Worm (Caenorhabditis elegans) whole organism, early embryonic: Measurements from ENCODE around the gene str-35.
A peak's percentile ranks its signal among the peaks of the same experiment; 100 is the strongest.

Experiments
- B0310.2 ChIP-seq: sonication (generic microtip); optimal IDR thresholded peaks from 2 replicates; lab custom pipeline; 2016; ENCODE audit warnings: mild to moderate bottlenecking, missing genetic modification characterization, missing compliant biosample characterization
- F13C5.2 ChIP-seq: sonication (generic microtip); optimal IDR thresholded peaks from 2 replicates; lab custom pipeline; 2017; ENCODE audit warnings: mild to moderate bottlenecking, missing genetic modification characterization, inconsistent platforms, missing compliant biosample characterization
- aly-1 ChIP-seq: sonication (generic microtip); optimal IDR thresholded peaks from 2 replicates; lab custom pipeline; 2016; ENCODE audit warnings: missing genetic modification characterization, missing compliant biosample characterization
- ama-1 ChIP-seq: fragments of 150-350 bp; optimal IDR thresholded peaks from 2 replicates; lab custom pipeline; 2014
- ceh-13 ChIP-seq: fragments of 200-800 bp; sonication (Bioruptor generic); optimal IDR thresholded peaks from 2 replicates; lab custom pipeline; 2018; ENCODE audit warnings: mild to moderate bottlenecking, missing genetic modification characterization, missing compliant biosample characterization
- ceh-36 ChIP-seq: sonication (generic microtip); optimal IDR thresholded peaks from 2 replicates; lab custom pipeline; 2016; ENCODE audit warnings: missing genetic modification characterization, inconsistent platforms, missing compliant biosample characterization
- ets-7 ChIP-seq: sonication (generic microtip); optimal IDR thresholded peaks from 2 replicates; lab custom pipeline; 2016; ENCODE audit warnings: missing genotype, missing genetic modification characterization, missing compliant biosample characterization
- flt-1 ChIP-seq: fragments of 200-800 bp; sonication (Bioruptor generic); IDR thresholded peaks from 2 replicates; pipeline ENCODE4 v1.3.6; 2022; ENCODE audit warnings: missing genetic modification characterization, missing compliant biosample characterization
- hmbx-1 ChIP-seq: sonication (generic microtip); optimal IDR thresholded peaks from 2 replicates; lab custom pipeline; 2016; ENCODE audit warnings: mild to moderate bottlenecking, missing genetic modification characterization, missing compliant biosample characterization
- hmg-4 ChIP-seq: fragments of 200-800 bp; sonication (Bioruptor generic); optimal IDR thresholded peaks from 2 replicates; lab custom pipeline; 2018; ENCODE audit warnings: mild to moderate bottlenecking, missing genetic modification characterization, missing compliant biosample characterization
- hnd-1 ChIP-seq: sonication (generic microtip); optimal IDR thresholded peaks from 2 replicates; lab custom pipeline; 2016; ENCODE audit warnings: missing genetic modification characterization, missing compliant biosample characterization
- pes-1 ChIP-seq: fragments of 200-800 bp; sonication (Bioruptor generic); IDR thresholded peaks from 2 replicates; pipeline ENCODE4 v1.3.6; 2022; ENCODE audit warnings: missing genetic modification reagents, missing genetic modification characterization, missing compliant biosample characterization
- scrt-1 ChIP-seq: fragments of 200-800 bp; sonication (Bioruptor generic); IDR thresholded peaks from 2 replicates; pipeline ENCODE4 v1.3.6; 2022; ENCODE audit warnings: missing genetic modification characterization, missing compliant biosample characterization
- sea-1 ChIP-seq: fragments of 200-800 bp; sonication (Bioruptor generic); conservative IDR thresholded peaks from 2 replicates; pipeline ENCODE4 v1.3.6; 2022; ENCODE audit warnings: missing genetic modification characterization, missing compliant biosample characterization
- tbx-11 ChIP-seq: fragments of 200-800 bp; sonication (Bioruptor generic); IDR thresholded peaks from 2 replicates; pipeline ENCODE4 v1.3.6; 2022; ENCODE audit warnings: missing genetic modification characterization, missing compliant biosample characterization
- tbx-37 ChIP-seq: fragments of 200-800 bp; sonication (Bioruptor generic); conservative IDR thresholded peaks from 2 replicates; pipeline ENCODE4 v1.3.6; 2022; ENCODE audit warnings: missing genetic modification reagents, missing genetic modification characterization, missing compliant biosample characterization
- tra-4 ChIP-seq: sonication (generic microtip); optimal IDR thresholded peaks from 2 replicates; lab custom pipeline; 2017; ENCODE audit warnings: missing genetic modification characterization, missing compliant biosample characterization

Gene str-35

DNA sequence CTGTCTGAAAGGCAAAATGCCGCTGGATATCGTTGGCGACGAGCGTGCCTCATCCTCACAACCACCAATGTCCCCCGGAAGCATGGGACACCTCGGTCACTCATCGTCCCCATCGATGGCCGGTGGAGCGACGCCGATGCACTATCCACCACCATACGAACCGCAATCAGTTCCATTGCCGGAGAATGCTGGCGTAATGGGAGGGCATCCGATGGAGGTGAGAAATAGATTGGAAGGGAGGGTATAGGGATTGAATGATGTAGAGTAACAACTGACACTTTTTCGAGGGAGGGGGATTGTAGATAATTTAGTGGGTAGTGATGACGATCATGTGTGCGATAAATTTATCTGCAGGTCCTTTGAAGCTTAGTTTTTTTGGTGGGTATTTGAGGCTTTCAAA lies 28.0 kb downstream of the str-35 start:
- TF ChIP-seq F13C5.2 (tag; lab: Kevin White, UChicago) (no peak), hmg-4 (GFP tag; lab: Kevin White, UChicago) (peak; percentile 12), sea-1 (no peak), hnd-1 (tag; lab: Kevin White, UChicago) (no peak), tbx-37 (no peak), tbx-11 (GFP tag; lab: Robert Waterston, UW) (no peak), tra-4 (tag; lab: Kevin White, UChicago) (no peak), B0310.2 (no peak)

- TF ChIP-seq aly-1 (tag; lab: Kevin White, UChicago) (no peak), hmg-4 (GFP tag; lab: Kevin White, UChicago) (no peak), hnd-1 (tag; lab: Kevin White, UChicago) (no peak), ceh-13 (no peak), tbx-11 (GFP tag; lab: Robert Waterston, UW) (no peak), pes-1 (GFP tag; lab: Robert Waterston, UW) (no peak), tbx-37 (no peak), flt-1 (GFP tag; lab: Robert Waterston, UW) (no peak)
These were observed 29.3 kb downstream of the str-35 start for ce11 chrV:4503868-4504365.

DNA sequence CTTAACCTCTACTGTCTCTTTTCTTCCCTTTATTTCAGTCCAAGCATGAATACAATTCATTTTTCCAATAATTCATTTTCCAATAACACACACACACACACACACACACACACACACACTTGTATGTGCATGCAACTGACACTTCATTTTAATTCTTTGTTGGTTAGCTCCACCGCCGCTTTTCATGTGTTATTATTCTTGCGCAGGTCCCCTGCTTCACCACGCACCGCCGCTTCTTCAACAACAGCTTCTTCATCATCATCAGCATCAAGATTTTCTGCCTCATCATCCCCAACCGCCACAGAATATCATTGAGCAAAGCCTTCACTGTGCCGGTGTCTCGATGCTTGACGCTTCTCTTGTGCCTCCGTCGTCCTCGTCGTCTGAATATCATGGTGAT lies 29.8 kb downstream of the str-35 start:
- TF ChIP-seq hnd-1 (tag; lab: Kevin White, UChicago): no peak
- no peak for TF ChIP-seq ets-7 (tag; lab: Kevin White, UChicago)
- no peak for TF ChIP-seq aly-1 (tag; lab: Kevin White, UChicago)
- TF ChIP-seq F13C5.2 (tag; lab: Kevin White, UChicago): no peak
- no peak for TF ChIP-seq ama-1
- TF ChIP-seq B0310.2: no peak
- TF ChIP-seq tbx-11 (GFP tag; lab: Robert Waterston, UW): no peak
- no peak for TF ChIP-seq tra-4 (tag; lab: Kevin White, UChicago)

DNA sequence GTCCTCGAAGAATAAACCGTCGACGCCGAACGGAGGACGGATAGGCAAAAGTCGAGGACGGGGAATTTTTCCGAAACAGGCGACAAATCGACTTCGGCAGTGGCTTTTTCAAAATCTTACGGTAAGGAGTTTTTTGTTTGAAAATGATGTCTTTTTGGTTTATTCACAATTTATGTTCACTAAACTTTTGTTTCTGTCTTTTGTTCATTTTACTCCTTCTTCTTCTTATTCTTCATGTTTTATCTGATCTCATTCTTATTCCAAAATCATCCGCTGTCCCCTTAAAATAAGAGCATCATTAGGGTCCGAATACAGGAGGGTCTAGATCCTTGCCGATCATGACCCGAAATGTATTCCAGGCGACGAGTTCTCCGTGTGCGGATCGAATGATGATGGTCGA lies 30.4 kb downstream of the str-35 start:
- TF ChIP-seq hnd-1 (tag; lab: Kevin White, UChicago): no peak
- TF ChIP-seq sea-1: no peak
- TF ChIP-seq scrt-1 (GFP tag; lab: Robert Waterston, UW): no peak
- TF ChIP-seq tbx-37: no peak
- TF ChIP-seq ets-7 (tag; lab: Kevin White, UChicago): no peak
- no peak for TF ChIP-seq flt-1 (GFP tag; lab: Robert Waterston, UW)
- no peak for TF ChIP-seq ceh-36 (tag; lab: Kevin White, UChicago)
- no peak for TF ChIP-seq hmg-4 (GFP tag; lab: Kevin White, UChicago)
- no peak for TF ChIP-seq aly-1 (tag; lab: Kevin White, UChicago)
- TF ChIP-seq B0310.2: no peak
- no peak for TF ChIP-seq hmbx-1 (tag; lab: Kevin White, UChicago)
- no peak for TF ChIP-seq ceh-13
- TF ChIP-seq tra-4 (tag; lab: Kevin White, UChicago): no peak
- TF ChIP-seq pes-1 (GFP tag; lab: Robert Waterston, UW): no peak

- TF ChIP-seq ceh-36 (tag; lab: Kevin White, UChicago) (no peak), hnd-1 (tag; lab: Kevin White, UChicago) (no peak), flt-1 (GFP tag; lab: Robert Waterston, UW) (no peak)
These were observed 31.0 kb downstream of the str-35 start for ce11 chrV:4505408-4506270.

ce11 chrV:4506681-4507080 lies 32.0 kb downstream of the str-35 start:
- TF ChIP-seq scrt-1 (GFP tag; lab: Robert Waterston, UW) (no peak), F13C5.2 (tag; lab: Kevin White, UChicago) (no peak), hmbx-1 (tag; lab: Kevin White, UChicago) (no peak), tra-4 (tag; lab: Kevin White, UChicago) (no peak), pes-1 (GFP tag; lab: Robert Waterston, UW) (no peak), sea-1 (no peak), tbx-11 (GFP tag; lab: Robert Waterston, UW) (no peak), B0310.2 (no peak), ceh-13 (no peak), flt-1 (GFP tag; lab: Robert Waterston, UW) (no peak), tbx-37 (no peak), ama-1 (no peak), ets-7 (tag; lab: Kevin White, UChicago) (no peak), ceh-36 (tag; lab: Kevin White, UChicago) (no peak), hmg-4 (GFP tag; lab: Kevin White, UChicago) (no peak), hnd-1 (tag; lab: Kevin White, UChicago) (no peak)

ce11 chrV:4507129-4507528 lies 32.5 kb downstream of the str-35 start:
- TF ChIP-seq ceh-36 (tag; lab: Kevin White, UChicago) (peak; percentile 13), hmbx-1 (tag; lab: Kevin White, UChicago) (no peak), tbx-37 (no peak), scrt-1 (GFP tag; lab: Robert Waterston, UW) (no peak)
